Worm (Caenorhabditis elegans) whole organism, L4/young adult: ENCODE results near the gene srsx-27.

ENCODE experiments used
- W03F9.2 ChIP-seq: fragments of 150-350 bp; optimal IDR thresholded peaks from 2 replicates; lab custom pipeline; 2014; ENCODE audit warnings: missing biosample characterization, missing genetic modification characterization
- him-1 ChIP-seq: sonication (generic microtip); optimal IDR thresholded peaks from 2 replicates; lab custom pipeline; 2016; ENCODE audit warnings: missing genotype, missing genetic modification reagents, missing genetic modification characterization, missing compliant biosample characterization

ce11 chrV:10148352-10148751 lies 1.5 kb upstream of the srsx-27 start, which contains the start of gene srsx-26:
- TF ChIP-seq W03F9.2 (tag; lab: Kevin White, UChicago) = no peak
- no peak for TF ChIP-seq him-1 (tag; lab: Kevin White, UChicago)
